Fruit fly (Drosophila melanogaster) Kc167 (cell line): Measurements from ENCODE around the gene Or85a.

Source experiments
- Myc ChIP-seq: fragments of >200 bp; optimal IDR thresholded peaks from 2 replicates; lab custom pipeline; 2017; ENCODE audit warnings: missing external identifiers
- Sin3A ChIP-seq: fragments of >200 bp; optimal IDR thresholded peaks from 2 replicates; lab custom pipeline; 2018; ENCODE audit warnings: missing external identifiers
- h ChIP-seq: fragments of >200 bp; optimal IDR thresholded peaks from 3 replicates; lab custom pipeline; 2018; ENCODE audit warnings: missing external identifiers
- insv ChIP-seq: fragments of >200 bp; optimal IDR thresholded peaks from 3 replicates; lab custom pipeline; 2018; ENCODE audit warnings: missing external identifiers
- psq ChIP-seq: fragments of >200 bp; optimal IDR thresholded peaks from 2 replicates; lab custom pipeline; 2017; ENCODE audit warnings: missing external identifiers
- ttk ChIP-seq: sonication (Bioruptor generic); optimal IDR thresholded peaks from 2 replicates; lab custom pipeline; 2017; ENCODE audit warnings: missing external identifiers

- TF ChIP-seq psq (lab: Kevin White, UChicago) (no peak), Myc (no peak), h (lab: Kevin White, UChicago) (no peak), ttk (lab: Kevin White, UChicago) (no peak), insv (lab: Kevin White, UChicago) (no peak), Sin3A (lab: Kevin White, UChicago) (no peak)
Measured at dm6 chr3R:8353994-8354393, 32.4 kb downstream of the Or85a start.
